Worm (Caenorhabditis elegans) whole organism, young adult: ENCODE results near the gene W03C9.2.

ENCODE experiments used
- B0035.1 ChIP-seq: sonication (generic microtip); optimal IDR thresholded peaks from 2 replicates; lab custom pipeline; 2016; ENCODE audit warnings: missing genetic modification characterization, mild to moderate bottlenecking, missing compliant biosample characterization, missing genotype, missing genetic modification reagents
- B0261.1 ChIP-seq: sonication (generic microtip); optimal IDR thresholded peaks from 2 replicates; lab custom pipeline; 2016; ENCODE audit warnings: mild to moderate bottlenecking, missing genetic modification characterization, moderate library complexity, missing compliant biosample characterization
- C06A6.2 ChIP-seq: fragments of 200-800 bp; sonication (Bioruptor generic); conservative IDR thresholded peaks from 2 replicates; pipeline ENCODE4 v1.3.6; 2022; ENCODE audit warnings: missing genetic modification characterization, missing compliant biosample characterization
- C17E4.6 ChIP-seq: fragments of 200-800 bp; sonication (Bioruptor generic); IDR thresholded peaks from 2 replicates; pipeline ENCODE4 v1.3.6; 2022; ENCODE audit warnings: missing genetic modification reagents, missing genetic modification characterization, missing compliant biosample characterization
- F23B12.7 ChIP-seq: sonication (generic microtip); optimal IDR thresholded peaks from 2 replicates; lab custom pipeline; 2017; ENCODE audit warnings: missing genetic modification characterization, mild to moderate bottlenecking, missing compliant biosample characterization, antibody characterized with exemption, moderate library complexity; ENCODE audit not compliant: insufficient read depth
- F37B4.10 ChIP-seq: fragments of 200-800 bp; sonication (Bioruptor generic); IDR thresholded peaks from 2 replicates; pipeline ENCODE4 v1.3.6; 2022; ENCODE audit warnings: missing genetic modification characterization, missing compliant biosample characterization
- F49E8.2 ChIP-seq: sonication (generic microtip); optimal IDR thresholded peaks from 3 replicates; lab custom pipeline; 2017; ENCODE audit warnings: missing genetic modification characterization, mild to moderate bottlenecking, missing compliant biosample characterization, antibody characterized with exemption, moderate library complexity; ENCODE audit not compliant: insufficient read depth
- F52B5.7 ChIP-seq: sonication (generic microtip); optimal IDR thresholded peaks from 2 replicates; lab custom pipeline; 2016; ENCODE audit warnings: mild to moderate bottlenecking, missing genetic modification characterization, missing compliant biosample characterization
- F57C9.4 ChIP-seq: sonication (generic microtip); optimal IDR thresholded peaks from 2 replicates; lab custom pipeline; 2017; ENCODE audit warnings: mild to moderate bottlenecking, missing genetic modification characterization, missing compliant biosample characterization
- K12H6.12 ChIP-seq: fragments of 200-800 bp; sonication (Bioruptor generic); optimal IDR thresholded peaks from 2 replicates; lab custom pipeline; 2018; ENCODE audit warnings: mild to moderate bottlenecking, missing genetic modification characterization, missing compliant biosample characterization
- T07F8.4 ChIP-seq: sonication (generic microtip); optimal IDR thresholded peaks from 2 replicates; lab custom pipeline; 2016; ENCODE audit warnings: mild to moderate bottlenecking, missing genetic modification characterization, moderate library complexity, missing compliant biosample characterization
- T26A5.8 ChIP-seq: sonication (generic microtip); optimal IDR thresholded peaks from 2 replicates; lab custom pipeline; 2016; ENCODE audit warnings: missing genetic modification characterization, missing compliant biosample characterization
- Y53F4B.3 ChIP-seq: fragments of 200-800 bp; sonication (Bioruptor generic); IDR thresholded peaks from 2 replicates; pipeline ENCODE4 v1.3.6; 2022; ENCODE audit warnings: missing genetic modification reagents, missing genetic modification characterization, missing compliant biosample characterization
- athp-1 ChIP-seq: sonication (generic microtip); optimal IDR thresholded peaks from 2 replicates; lab custom pipeline; 2017; ENCODE audit warnings: mild to moderate bottlenecking, missing genetic modification characterization, missing compliant biosample characterization
- attf-5 ChIP-seq: fragments of 200-800 bp; sonication (Bioruptor generic); optimal IDR thresholded peaks from 2 replicates; lab custom pipeline; 2018; ENCODE audit warnings: mild to moderate bottlenecking, missing genetic modification characterization, missing compliant biosample characterization
- bed-1 ChIP-seq: fragments of 200-800 bp; sonication (Bioruptor generic); IDR thresholded peaks from 2 replicates; pipeline ENCODE4 v1.3.6; 2022; ENCODE audit warnings: missing genetic modification reagents, missing genetic modification characterization, missing compliant biosample characterization
- cebp-2 ChIP-seq: fragments of 200-800 bp; sonication (Bioruptor generic); IDR thresholded peaks from 2 replicates; pipeline ENCODE4 v1.3.6; 2022; ENCODE audit warnings: missing genetic modification characterization, missing compliant biosample characterization
- chd-7 ChIP-seq: sonication (generic microtip); optimal IDR thresholded peaks from 2 replicates; lab custom pipeline; 2016; ENCODE audit warnings: mild to moderate bottlenecking, missing genetic modification characterization, moderate library complexity, missing compliant biosample characterization
- dpl-1 ChIP-seq: fragments of 150-350 bp; optimal IDR thresholded peaks from 2 replicates; lab custom pipeline; 2014; ENCODE audit warnings: missing biosample characterization, missing genetic modification reagents, missing genetic modification characterization
- him-1 ChIP-seq: sonication (generic microtip); optimal IDR thresholded peaks from 2 replicates; lab custom pipeline; 2016; ENCODE audit warnings: missing genotype, missing genetic modification reagents, missing genetic modification characterization, missing compliant biosample characterization
- hlh-12 ChIP-seq: sonication (generic microtip); optimal IDR thresholded peaks from 2 replicates; lab custom pipeline; 2016; ENCODE audit warnings: missing genetic modification characterization, missing compliant biosample characterization
- hlh-26 ChIP-seq: fragments of 200-800 bp; sonication (Bioruptor generic); conservative IDR thresholded peaks from 2 replicates; pipeline ENCODE4 v1.3.6; 2022; ENCODE audit warnings: missing genetic modification reagents, missing genetic modification characterization, missing compliant biosample characterization
- hmg-20 ChIP-seq: fragments of 200-800 bp; sonication (Bioruptor generic); IDR thresholded peaks from 2 replicates; pipeline ENCODE4 v1.3.6; 2022; ENCODE audit warnings: missing genetic modification reagents, missing genetic modification characterization, missing compliant biosample characterization
- hrde-1 ChIP-seq: sonication (generic microtip); optimal IDR thresholded peaks from 2 replicates; lab custom pipeline; 2016; ENCODE audit warnings: missing genetic modification characterization, mild to moderate bottlenecking, missing compliant biosample characterization, moderate library complexity, missing genotype, missing genetic modification reagents, borderline replicate concordance
- hsf-1 ChIP-seq: fragments of 200-800 bp; sonication (Bioruptor generic); IDR thresholded peaks from 2 replicates; pipeline ENCODE4 v1.3.6; 2022; ENCODE audit warnings: missing genetic modification reagents, missing genetic modification characterization, missing compliant biosample characterization
- lin-54 ChIP-seq: fragments of 200-800 bp; sonication (Bioruptor generic); optimal IDR thresholded peaks from 2 replicates; lab custom pipeline; 2018; ENCODE audit warnings: mild to moderate bottlenecking, missing genetic modification characterization, missing compliant biosample characterization
- lsl-1 ChIP-seq: fragments of 200-800 bp; sonication (Bioruptor generic); optimal IDR thresholded peaks from 2 replicates; lab custom pipeline; 2018; ENCODE audit warnings: mild to moderate bottlenecking, missing genetic modification characterization, moderate library complexity, missing compliant biosample characterization
- madf-8 ChIP-seq: fragments of 200-800 bp; sonication (Bioruptor generic); conservative IDR thresholded peaks from 2 replicates; pipeline ENCODE4 v1.3.6; 2022; ENCODE audit warnings: missing genetic modification reagents, missing genetic modification characterization, missing compliant biosample characterization
- mes-4 ChIP-seq: sonication (generic microtip); optimal IDR thresholded peaks from 2 replicates; lab custom pipeline; 2016; ENCODE audit warnings: missing genotype, missing genetic modification characterization, missing compliant biosample characterization
- mxl-1 ChIP-seq: sonication (generic microtip); optimal IDR thresholded peaks from 2 replicates; lab custom pipeline; 2016; ENCODE audit warnings: missing genetic modification characterization, missing compliant biosample characterization
- nhr-120 ChIP-seq: fragments of 200-800 bp; sonication (Bioruptor generic); IDR thresholded peaks from 2 replicates; pipeline ENCODE4 v1.3.6; 2022; ENCODE audit warnings: missing genetic modification characterization, missing compliant biosample characterization
- pbrm-1 ChIP-seq: fragments of 200-800 bp; sonication (Bioruptor generic); IDR thresholded peaks from 2 replicates; pipeline ENCODE4 v1.3.6; 2022; ENCODE audit warnings: missing genetic modification reagents, missing genetic modification characterization, missing compliant biosample characterization
- snpc-1.1 ChIP-seq: sonication (generic microtip); optimal IDR thresholded peaks from 2 replicates; lab custom pipeline; 2017; ENCODE audit warnings: missing genetic modification characterization, mild to moderate bottlenecking, missing compliant biosample characterization, antibody characterized with exemption, moderate library complexity, missing genotype, missing genetic modification reagents; ENCODE audit not compliant: insufficient read depth
- snpc-1.3 ChIP-seq: sonication (generic microtip); optimal IDR thresholded peaks from 2 replicates; lab custom pipeline; 2017; ENCODE audit warnings: missing genetic modification characterization, mild to moderate bottlenecking, missing compliant biosample characterization, antibody characterized with exemption, moderate library complexity, missing genotype, missing genetic modification reagents; ENCODE audit not compliant: insufficient read depth
- snpc-3.4 ChIP-seq: sonication (generic microtip); optimal IDR thresholded peaks from 2 replicates; lab custom pipeline; 2017; ENCODE audit warnings: missing genetic modification characterization, mild to moderate bottlenecking, missing compliant biosample characterization, antibody characterized with exemption, moderate library complexity, missing genotype, missing genetic modification reagents
- snpc-4 ChIP-seq, 5 experiments: fragments of 150-350 bp in 1 of 5; sonication (generic microtip) in 4 of 5; optimal IDR thresholded peaks; 2 replicates each; lab custom pipeline; 2014 to 2018; ENCODE audit warnings: missing genetic modification characterization in 5 of 5, missing biosample characterization in 3 of 5, antibody characterized with exemption in 2 of 5, mild to moderate bottlenecking in 2 of 5, missing compliant biosample characterization in 2 of 5, missing genotype in 2 of 5, moderate library complexity in 2 of 5, missing genetic modification reagents in 1 of 5
- sptf-2 ChIP-seq: fragments of 200-800 bp; sonication (Bioruptor generic); optimal IDR thresholded peaks from 2 replicates; lab custom pipeline; 2018; ENCODE audit warnings: mild to moderate bottlenecking, missing genetic modification characterization, missing compliant biosample characterization
- tbp1 ChIP-seq: fragments of 200-800 bp; sonication (Bioruptor generic); optimal IDR thresholded peaks from 2 replicates; lab custom pipeline; 2018; ENCODE audit warnings: mild to moderate bottlenecking, missing genetic modification characterization, missing compliant biosample characterization
- tlf-1 ChIP-seq: fragments of 200-800 bp; sonication (Bioruptor generic); optimal IDR thresholded peaks from 2 replicates; lab custom pipeline; 2018; ENCODE audit warnings: mild to moderate bottlenecking, missing genetic modification characterization, missing compliant biosample characterization
- unc-130 ChIP-seq: sonication (generic microtip); optimal IDR thresholded peaks from 2 replicates; lab custom pipeline; 2016; ENCODE audit warnings: missing genetic modification reagents, missing genetic modification characterization, missing compliant biosample characterization
- xnd-1 ChIP-seq: sonication (generic microtip); optimal IDR thresholded peaks from 2 replicates; lab custom pipeline; 2016; ENCODE audit warnings: missing genotype, missing genetic modification reagents, missing genetic modification characterization, missing compliant biosample characterization
- ztf-28 ChIP-seq: fragments of 200-800 bp; sonication (Bioruptor generic); IDR thresholded peaks from 2 replicates; pipeline ENCODE4 v1.3.6; 2022; ENCODE audit warnings: missing genetic modification reagents, missing genetic modification characterization, missing compliant biosample characterization
- ztf-6 ChIP-seq: fragments of 200-800 bp; sonication (Bioruptor generic); IDR thresholded peaks from 2 replicates; pipeline ENCODE4 v1.3.6; 2022; ENCODE audit warnings: missing genetic modification reagents, missing genetic modification characterization, missing compliant biosample characterization

Gene W03C9.2

ce11 chrII:12006575-12007098 lies 44.5 kb downstream of the W03C9.2 start, which contains the start of gene mcm-2 (continued):
- TF ChIP-seq T07F8.4, result no peak
- peak; percentile 90 for TF ChIP-seq tlf-1 (GFP tag; lab: Kevin White, UChicago)
- TF ChIP-seq F49E8.2 (tag; lab: Kevin White, UChicago), result peak; percentile 95
- no peak for TF ChIP-seq mes-4 (tag; lab: Kevin White, UChicago)
- TF ChIP-seq mxl-1 (tag; lab: Kevin White, UChicago), result no peak
- peak; percentile 69 for TF ChIP-seq snpc-1.1 (tag; lab: Kevin White, UChicago)
- TF ChIP-seq lsl-1, result peak; percentile 90
- TF ChIP-seq F57C9.4, result no peak
- TF ChIP-seq snpc-3.4 (tag; lab: Kevin White, UChicago), result peak; percentile 95
- peak; percentile 98 for TF ChIP-seq lin-54
- TF ChIP-seq bed-1, result no peak
- no peak for TF ChIP-seq nhr-120 (GFP tag; lab: Robert Waterston, UW)
- TF ChIP-seq cebp-2 (GFP tag; lab: Robert Waterston, UW), result no peak
- no peak for TF ChIP-seq F37B4.10
- TF ChIP-seq sptf-2 (GFP tag; lab: Kevin White, UChicago), result no peak
- TF ChIP-seq F52B5.7 (tag; lab: Kevin White, UChicago), result no peak
- no peak for TF ChIP-seq T26A5.8 (tag; lab: Kevin White, UChicago)
- peak; percentile 87 for TF ChIP-seq hsf-1
- peak; percentile 98 for TF ChIP-seq dpl-1 (GFP tag; lab: Kevin White, UChicago)
- TF ChIP-seq chd-7, result no peak
- TF ChIP-seq F23B12.7 (tag; lab: Kevin White, UChicago), result peak; percentile 69
- TF ChIP-seq K12H6.12 (tag; lab: Kevin White, UChicago), result no peak
- no peak for TF ChIP-seq B0261.1 (tag; lab: Kevin White, UChicago)
- no peak for TF ChIP-seq Y53F4B.3
- peak; percentile 86 for TF ChIP-seq athp-1 (tag; lab: Kevin White, UChicago)
- TF ChIP-seq C06A6.2 (GFP tag; lab: Robert Waterston, UW), result no peak
- no peak for TF ChIP-seq him-1
- TF ChIP-seq hlh-12 (tag; lab: Kevin White, UChicago), result no peak
- TF ChIP-seq unc-130 (GFP tag; lab: Kevin White, UChicago), result peak; percentile 91
- peak; percentile 97 for TF ChIP-seq xnd-1
- peak; percentile 99 for TF ChIP-seq madf-8 (GFP tag; lab: Robert Waterston, UW)
- no peak for TF ChIP-seq hmg-20 (GFP tag; lab: Robert Waterston, UW)
- peak; percentile 90 for TF ChIP-seq C17E4.6 (GFP tag; lab: Robert Waterston, UW)
- TF ChIP-seq pbrm-1 (GFP tag; lab: Robert Waterston, UW), result peak; percentile 86
- peak; percentile 46 for TF ChIP-seq hrde-1 (tag; lab: Kevin White, UChicago)
- TF ChIP-seq snpc-4 (GFP tag; optimal IDR thresholded peaks at IDR 0.05; lab: Kevin White, UChicago), result peak; percentile 59
- peak in 3 of 4 experiments; percentile 11 to 75 (median 43) for TF ChIP-seq snpc-4 (tag; optimal IDR thresholded peaks at IDR 0.05; lab: Kevin White, UChicago)
- TF ChIP-seq snpc-1.3, result peak; percentile 90
- TF ChIP-seq tbp1 (GFP tag; lab: Kevin White, UChicago), result no peak
- peak; percentile 62 for TF ChIP-seq attf-5
- TF ChIP-seq hlh-26, result no peak
- peak; percentile 90 for TF ChIP-seq ztf-28 (GFP tag; lab: Robert Waterston, UW)
- no peak for TF ChIP-seq ztf-6
- TF ChIP-seq B0035.1 (tag; lab: Kevin White, UChicago), result no peak
